Fruit fly (Drosophila melanogaster): Measurements from ENCODE around the gene vn.

vn gene

dm6 chr3L:5802733-5803132, 42.7 kb downstream of the vn start, which contains the start of gene CG42272:
CG42272 (plus strand) TSS chr3L:5803033.
- TF ChIP-seq Trl (optimal IDR thresholded peaks at IDR 0.05) (no peak), Trl (GFP tag; optimal IDR thresholded peaks at IDR 0.05) (no peak), D (optimal IDR thresholded peaks at IDR 0.05) (no peak), D (GFP tag; optimal IDR thresholded peaks at IDR 0.05) (no peak), corto (GFP tag; optimal IDR thresholded peaks at IDR 0.05) (no peak), chn (GFP tag; optimal IDR thresholded peaks at IDR 0.05) (no peak), da (GFP tag; optimal IDR thresholded peaks at IDR 0.05) (no peak), schlank (tag; optimal IDR thresholded peaks at IDR 0.05) (no peak), chif (GFP tag; optimal IDR thresholded peaks at IDR 0.05) (no peak), her (GFP tag; optimal IDR thresholded peaks at IDR 0.05) (no peak), CG15269 (tag; optimal IDR thresholded peaks at IDR 0.05) (no peak), CG11504 (tag; optimal IDR thresholded peaks at IDR 0.05) (no peak), CG17186 (GFP tag; optimal IDR thresholded peaks at IDR 0.05) (no peak)

dm6 chr3L:5802063-5802531, 43.4 kb downstream of the vn start:
- TF ChIP-seq CG12104 (GFP tag; optimal IDR thresholded peaks at IDR 0.05) (no peak), CG1647 (GFP tag; optimal IDR thresholded peaks at IDR 0.05) (no peak), stc (GFP tag; IDR thresholded peaks at IDR 0.05) (0 out of 2 replicates have a peak, but pooled peaks have one; percentile 6), so (GFP tag; IDR thresholded peaks at IDR 0.05) (no peak), oc (tag; optimal IDR thresholded peaks at IDR 0.05) (peak; percentile 62), CG2129 (GFP tag; IDR thresholded peaks at IDR 0.05; ENCODE audit: partially characterized antibody) (no peak), ftz-f1 (GFP tag; optimal IDR thresholded peaks at IDR 0.05) (peak; percentile 49), z (GFP tag; IDR thresholded peaks at IDR 0.05) (peak; percentile 70), CG9609 (GFP tag; optimal IDR thresholded peaks at IDR 0.05) (no peak), Dip3 (GFP tag; optimal IDR thresholded peaks at IDR 0.05) (no peak), CG7987 (GFP tag; optimal IDR thresholded peaks at IDR 0.05) (no peak), D19B (GFP tag; optimal IDR thresholded peaks at IDR 0.05) (no peak), trh (GFP tag; optimal IDR thresholded peaks at IDR 0.05) (no peak), Drgx (GFP tag; IDR thresholded peaks at IDR 0.05) (0 out of 2 replicates have a peak, but pooled peaks have one; percentile 34), nom (GFP tag; optimal IDR thresholded peaks at IDR 0.05) (peak; percentile 11), CG15269 (tag; optimal IDR thresholded peaks at IDR 0.05) (peak; percentile 19), Hr78 (GFP tag; optimal IDR thresholded peaks at IDR 0.05) (peak in 1 of 2 experiments; percentile 22), CG31224 (GFP tag; IDR thresholded peaks at IDR 0.05) (no peak), az2 (GFP tag; optimal IDR thresholded peaks at IDR 0.05) (no peak), ems (GFP tag; optimal IDR thresholded peaks at IDR 0.05) (no peak), CG10959 (GFP tag; IDR thresholded peaks at IDR 0.05) (0 out of 2 replicates have a peak, but pooled peaks have one; percentile 17), ap (GFP tag; IDR thresholded peaks at IDR 0.05) (no peak), chinmo (GFP tag; IDR thresholded peaks at IDR 0.05; ENCODE audit: partially characterized antibody) (0 out of 4 replicates have a peak, but pooled peaks have one; percentile 58), vvl (GFP tag; IDR thresholded peaks at IDR 0.05) (peak; percentile 35; the same call in 1 of the 2 replicates), CG12769 (tag; optimal IDR thresholded peaks at IDR 0.05) (peak; percentile 17), CG14014 (GFP tag; IDR thresholded peaks at IDR 0.05) (no peak), gem (tag; optimal IDR thresholded peaks at IDR 0.05) (no peak), CG8359 (GFP tag; optimal IDR thresholded peaks at IDR 0.05; ENCODE audit: borderline replicate concordance) (no peak), CG8478 (optimal IDR thresholded peaks at IDR 0.05) (no peak), cas (GFP tag; IDR thresholded peaks at IDR 0.05) (no peak), cwo (GFP tag; optimal IDR thresholded peaks at IDR 0.05) (no peak), usp (GFP tag; optimal IDR thresholded peaks at IDR 0.05) (no peak), chm (GFP tag; IDR thresholded peaks at IDR 0.05) (no peak), cg (GFP tag; optimal IDR thresholded peaks at IDR 0.05) (no peak)

Data from whole organism, embryonic.